Fruit fly (Drosophila melanogaster) whole organism, embryonic: Measurements from ENCODE around the gene CG4942.

Experiments
- Blimp-1 ChIP-seq: fragments of 200-800 bp; sonication (Bioruptor generic); optimal IDR thresholded peaks from 3 replicates; lab custom pipeline; 2018; ENCODE audit warnings: missing biosample characterization, missing genetic modification characterization, mild to moderate bottlenecking, moderate library complexity, missing genetic modification reagents
- CG11247 ChIP-seq: fragments of 200-800 bp; sonication (Bioruptor generic); IDR thresholded peaks from 2 replicates; pipeline ENCODE4 v1.3.6; 2022; ENCODE audit warnings: missing biosample characterization, missing genetic modification characterization
- CG11560 ChIP-seq: fragments of 200-800 bp; sonication (Bioruptor generic); IDR thresholded peaks from 3 replicates; pipeline ENCODE4 v1.3.6; 2022; ENCODE audit warnings: missing biosample characterization, missing genetic modification characterization
- CG12219 ChIP-seq: fragments of 200-800 bp; sonication (Bioruptor generic); optimal IDR thresholded peaks from 3 replicates; lab custom pipeline; 2018; ENCODE audit warnings: missing biosample characterization, mild to moderate bottlenecking, missing genetic modification characterization
- CG14667 ChIP-seq: fragments of 200-800 bp; sonication (Bioruptor generic); IDR thresholded peaks from 2 replicates; pipeline ENCODE4 v1.3.6; 2022; ENCODE audit warnings: missing biosample characterization, missing genetic modification characterization
- CG15269 ChIP-seq: fragments of 200-800 bp; sonication (Bioruptor generic); optimal IDR thresholded peaks from 2 replicates; lab custom pipeline; 2018; ENCODE audit warnings: missing biosample characterization, mild to moderate bottlenecking, missing genetic modification characterization, moderate library complexity
- CG1647 ChIP-seq: fragments of 200-800 bp; sonication (Bioruptor generic); optimal IDR thresholded peaks from 3 replicates; lab custom pipeline; 2016; ENCODE audit warnings: missing biosample characterization, missing genetic modification characterization
- CG16813 ChIP-seq: fragments of 200-800 bp; sonication (Bioruptor generic); IDR thresholded peaks from 3 replicates; pipeline ENCODE4 v1.3.6; 2022; ENCODE audit warnings: missing biosample characterization, missing genetic modification characterization; ENCODE audit not compliant: partially characterized antibody
- CG17385 ChIP-seq: fragments of 200-800 bp; sonication (Bioruptor generic); optimal IDR thresholded peaks from 3 replicates; lab custom pipeline; 2018; ENCODE audit warnings: missing biosample characterization, mild to moderate bottlenecking, missing genetic modification characterization
- CG17568 ChIP-seq: fragments of 200-800 bp; sonication (Bioruptor generic); optimal IDR thresholded peaks from 2 replicates; lab custom pipeline; 2018; ENCODE audit warnings: missing biosample characterization, mild to moderate bottlenecking, missing genetic modification characterization, moderate library complexity
- CG2199 ChIP-seq: fragments of 200-800 bp; sonication (Bioruptor generic); IDR thresholded peaks from 3 replicates; pipeline ENCODE4 v1.3.6; 2022; ENCODE audit warnings: missing biosample characterization, missing genetic modification characterization
- CG31388 ChIP-seq: fragments of 200-800 bp; sonication (Bioruptor generic); optimal IDR thresholded peaks from 2 replicates; lab custom pipeline; 2016; ENCODE audit warnings: missing biosample characterization, missing genetic modification characterization
- CG32532 ChIP-seq: fragments of 200-800 bp; sonication (Bioruptor generic); IDR thresholded peaks from 2 replicates; pipeline ENCODE4 v1.3.6; 2022; ENCODE audit warnings: missing biosample characterization, missing genetic modification characterization
- CG33213 ChIP-seq: fragments of 200-800 bp; sonication (Bioruptor generic); optimal IDR thresholded peaks from 3 replicates; lab custom pipeline; 2016; ENCODE audit warnings: missing biosample characterization, missing genetic modification characterization
- CG34422 ChIP-seq: fragments of 200-800 bp; sonication (Bioruptor generic); IDR thresholded peaks from 3 replicates; pipeline ENCODE4 v1.3.6; 2022; ENCODE audit warnings: missing biosample characterization, missing genetic modification characterization
- CG3847 ChIP-seq: fragments of 200-800 bp; sonication (Bioruptor generic); IDR thresholded peaks from 2 replicates; pipeline ENCODE4 v1.3.6; 2022; ENCODE audit warnings: missing biosample characterization, missing genetic modification characterization
- CG6175 ChIP-seq: fragments of 200-800 bp; sonication (Bioruptor generic); IDR thresholded peaks from 3 replicates; pipeline ENCODE4 v1.3.6; 2022; ENCODE audit warnings: missing biosample characterization, missing genetic modification characterization
- CG9932 ChIP-seq: fragments of 200-800 bp; sonication (Bioruptor generic); IDR thresholded peaks from 2 replicates; pipeline ENCODE4 v1.3.6; 2022; ENCODE audit warnings: missing biosample characterization, missing genetic modification characterization
- Camta ChIP-seq: fragments of 200-800 bp; sonication (Bioruptor generic); optimal IDR thresholded peaks from 2 replicates; lab custom pipeline; 2016; ENCODE audit warnings: missing biosample characterization, missing genetic modification characterization
- CkIIα-i1 ChIP-seq: fragments of 200-800 bp; sonication (Bioruptor generic); IDR thresholded peaks from 2 replicates; pipeline ENCODE4 v1.3.6; 2022; ENCODE audit warnings: missing biosample characterization, missing genetic modification characterization
- D ChIP-seq, 2 experiments: fragments of 200-800 bp in 1 of 2; fragments of >200 bp in 1 of 2; sonication (Bioruptor generic) in 1 of 2; optimal IDR thresholded peaks; 2 replicates in 1 of 2; 3 replicates in 1 of 2; lab custom pipeline; 2017; ENCODE audit warnings: mild to moderate bottlenecking in 1 of 2, missing biosample characterization in 1 of 2, missing genetic modification characterization in 1 of 2, missing genetic modification reagents in 1 of 2
- Dll ChIP-seq: fragments of 200-800 bp; sonication (Bioruptor generic); IDR thresholded peaks from 4 replicates; pipeline ENCODE4 v1.3.6; 2022; ENCODE audit warnings: missing biosample characterization, missing genetic modification characterization; ENCODE audit not compliant: partially characterized antibody
- Drgx ChIP-seq: fragments of 200-800 bp; sonication (Bioruptor generic); IDR thresholded peaks from 2 replicates; pipeline ENCODE4 v1.3.6; 2022; ENCODE audit warnings: missing biosample characterization, missing genetic modification characterization
- H15 ChIP-seq: fragments of 200-800 bp; sonication (Bioruptor generic); IDR thresholded peaks from 3 replicates; pipeline ENCODE4 v1.3.6; 2022; ENCODE audit warnings: missing biosample characterization, missing genetic modification characterization
- NfI ChIP-seq: fragments of 200-800 bp; sonication (Bioruptor generic); optimal IDR thresholded peaks from 3 replicates; lab custom pipeline; 2018; ENCODE audit warnings: missing biosample characterization, mild to moderate bottlenecking, missing genetic modification characterization, moderate library complexity
- Six4 ChIP-seq: fragments of 200-800 bp; sonication (Bioruptor generic); optimal IDR thresholded peaks from 2 replicates; lab custom pipeline; 2016; ENCODE audit warnings: missing biosample characterization, missing genetic modification characterization
- Sox100B ChIP-seq: fragments of 200-800 bp; sonication (Bioruptor generic); optimal IDR thresholded peaks from 3 replicates; lab custom pipeline; 2018; ENCODE audit warnings: missing biosample characterization, mild to moderate bottlenecking, missing genetic modification characterization
- Sry-δ ChIP-seq: fragments of 200-800 bp; sonication (Bioruptor generic); optimal IDR thresholded peaks from 2 replicates; lab custom pipeline; 2016; ENCODE audit warnings: missing biosample characterization, missing genetic modification characterization
- ab ChIP-seq: fragments of 200-800 bp; sonication (Bioruptor generic); optimal IDR thresholded peaks from 2 replicates; lab custom pipeline; 2016; ENCODE audit warnings: missing biosample characterization, missing genetic modification characterization
- az2 ChIP-seq: fragments of 200-800 bp; sonication (Bioruptor generic); optimal IDR thresholded peaks from 3 replicates; lab custom pipeline; 2016; ENCODE audit warnings: missing biosample characterization, missing genetic modification characterization
- bab2 ChIP-seq: fragments of 200-800 bp; sonication (Bioruptor generic); optimal IDR thresholded peaks from 2 replicates; lab custom pipeline; 2016; ENCODE audit warnings: missing biosample characterization, missing genetic modification characterization
- cas ChIP-seq: fragments of 200-800 bp; sonication (Bioruptor generic); IDR thresholded peaks from 2 replicates; pipeline ENCODE4 v1.3.6; 2022; ENCODE audit warnings: missing biosample characterization, missing genetic modification characterization
- cato ChIP-seq: fragments of 200-800 bp; sonication (Bioruptor generic); optimal IDR thresholded peaks from 2 replicates; lab custom pipeline; 2016; ENCODE audit warnings: missing biosample characterization, missing genetic modification characterization, borderline replicate concordance
- crc ChIP-seq: fragments of 200-800 bp; sonication (Bioruptor generic); optimal IDR thresholded peaks from 2 replicates; lab custom pipeline; 2016; ENCODE audit warnings: missing biosample characterization, missing genetic modification characterization
- crp ChIP-seq, 2 experiments: fragments of 200-800 bp; sonication (Bioruptor generic); optimal IDR thresholded peaks; 2 replicates in 1 of 2; 3 replicates in 1 of 2; lab custom pipeline; 2017; ENCODE audit warnings: missing biosample characterization in 2 of 2, missing genetic modification characterization in 2 of 2, mild to moderate bottlenecking in 1 of 2, moderate library complexity in 1 of 2
- gfzf ChIP-seq: fragments of 200-800 bp; sonication (Bioruptor generic); optimal IDR thresholded peaks from 2 replicates; lab custom pipeline; 2016; ENCODE audit warnings: missing biosample characterization, mild to moderate bottlenecking, missing genetic modification characterization, moderate library complexity
- gt ChIP-seq: fragments of 200-800 bp; sonication (Bioruptor generic); IDR thresholded peaks from 2 replicates; pipeline ENCODE4 v1.3.6; 2022; ENCODE audit warnings: missing biosample characterization, missing genetic modification characterization
- her ChIP-seq: fragments of 200-800 bp; sonication (Bioruptor generic); optimal IDR thresholded peaks from 2 replicates; lab custom pipeline; 2016; ENCODE audit warnings: missing biosample characterization, missing genetic modification characterization
- lola ChIP-seq, 3 experiments: fragments of >200 bp in 2 of 3; fragments of 200-800 bp in 1 of 3; sonication (Bioruptor generic) in 1 of 3; optimal IDR thresholded peaks; 2 replicates each; lab custom pipeline; 2017 to 2019; ENCODE audit warnings: missing biosample characterization in 3 of 3, missing genetic modification characterization in 3 of 3, mild to moderate bottlenecking in 1 of 3, moderate library complexity in 1 of 3
- lov ChIP-seq, 2 experiments: fragments of 200-800 bp in 1 of 2; fragments of >200 bp in 1 of 2; sonication (Bioruptor generic) in 1 of 2; IDR thresholded peaks in 1 of 2; optimal IDR thresholded peaks in 1 of 2; 2 replicates in 1 of 2; 3 replicates in 1 of 2; pipeline versions ENCODE4 v1.3.6 to Lab custom; 2017 to 2022; ENCODE audit warnings: missing biosample characterization in 1 of 2, missing genetic modification characterization in 1 of 2
- mirr ChIP-seq: fragments of 200-800 bp; sonication (Bioruptor generic); optimal IDR thresholded peaks from 3 replicates; lab custom pipeline; 2018; ENCODE audit warnings: missing biosample characterization, mild to moderate bottlenecking, missing genetic modification characterization
- prd ChIP-seq, 3 experiments: fragments of >200 bp in 2 of 3; fragments of 200-800 bp in 1 of 3; sonication (Bioruptor generic) in 1 of 3; optimal IDR thresholded peaks in 2 of 3; IDR thresholded peaks in 1 of 3; 2 replicates in 2 of 3; 3 replicates in 1 of 3; pipeline versions ENCODE4 v1.3.6 to Lab custom; 2017 to 2022; ENCODE audit warnings: missing biosample characterization in 1 of 3, missing genetic modification characterization in 1 of 3
- shn ChIP-seq: fragments of 200-800 bp; sonication (Bioruptor generic); optimal IDR thresholded peaks from 3 replicates; lab custom pipeline; 2016; ENCODE audit warnings: missing biosample characterization, missing genetic modification characterization
- sima ChIP-seq: fragments of 200-800 bp; sonication (Bioruptor generic); optimal IDR thresholded peaks from 2 replicates; lab custom pipeline; 2016; ENCODE audit warnings: missing biosample characterization, missing genetic modification characterization
- slou ChIP-seq: fragments of 200-800 bp; sonication (Bioruptor generic); optimal IDR thresholded peaks from 3 replicates; lab custom pipeline; 2016; ENCODE audit warnings: missing biosample characterization, missing genetic modification characterization
- sug ChIP-seq: fragments of 200-800 bp; optimal IDR thresholded peaks from 2 replicates; lab custom pipeline; 2019; ENCODE audit warnings: missing biosample characterization, mild to moderate bottlenecking, missing genetic modification characterization, moderate library complexity
- tgo ChIP-seq: fragments of 200-800 bp; sonication (Bioruptor generic); IDR thresholded peaks from 3 replicates; pipeline ENCODE4 v1.3.6; 2022; ENCODE audit warnings: missing biosample characterization, missing genetic modification characterization
- tna ChIP-seq: fragments of 200-800 bp; sonication (Bioruptor generic); IDR thresholded peaks from 2 replicates; pipeline ENCODE4 v1.3.6; 2022; ENCODE audit warnings: missing biosample characterization, missing genetic modification characterization; ENCODE audit not compliant: partially characterized antibody
- vfl ChIP-seq: fragments of 200-800 bp; sonication (Bioruptor generic); optimal IDR thresholded peaks from 2 replicates; lab custom pipeline; 2016; ENCODE audit warnings: missing biosample characterization, missing genetic modification characterization

The CG4942 gene

dm6 chr3L:9065997-9066441, 6.9 kb upstream of the CG4942 start, which contains the start of gene Argk1 (continued):
- TF ChIP-seq CG2199 (GFP tag; lab: Robert Waterston, UW) (no peak), CG12219 (GFP tag; lab: Kevin White, UChicago) (peak; percentile 19), CG11560 (tag; lab: Robert Waterston, UW) (0 out of 3 replicates have a peak, but pooled peaks have one; percentile 45), H15 (GFP tag; lab: Robert Waterston, UW) (no peak), CG34422 (no peak), sima (GFP tag; lab: Kevin White, UChicago) (no peak), Dll (GFP tag; lab: Robert Waterston, UW) (no peak), Camta (GFP tag; lab: Kevin White, UChicago) (no peak), prd (optimal IDR thresholded peaks at IDR 0.05; lab: Kevin White, UChicago) (no peak), prd (GFP tag; IDR thresholded peaks at IDR 0.05; lab: Robert Waterston, UW) (peak; percentile 39; the same call in 1 of the 3 replicates), Sox100B (no peak), vfl (GFP tag; lab: Kevin White, UChicago) (no peak), CG6175 (GFP tag; lab: Robert Waterston, UW) (no peak), CG16813 (no peak), bab2 (no peak), CG11247 (GFP tag; lab: Robert Waterston, UW) (0 out of 2 replicates have a peak, but pooled peaks have one; percentile 16), her (GFP tag; lab: Kevin White, UChicago) (no peak), Drgx (GFP tag; lab: Robert Waterston, UW) (peak; percentile 87), CG3847 (GFP tag; lab: Robert Waterston, UW) (peak; percentile 62), lov (optimal IDR thresholded peaks at IDR 0.05; lab: Kevin White, UChicago) (no peak), lov (GFP tag; IDR thresholded peaks at IDR 0.05; lab: Robert Waterston, UW) (no peak), CG15269 (tag; lab: Kevin White, UChicago) (peak; percentile 73), Sry-δ (GFP tag; lab: Kevin White, UChicago) (no peak), CG9932 (GFP tag; lab: Robert Waterston, UW) (peak; percentile 69), CG17385 (GFP tag; lab: Kevin White, UChicago) (peak; percentile 43), gt (no peak), crp (GFP tag; optimal IDR thresholded peaks at IDR 0.05; lab: Kevin White, UChicago) (no peak), Blimp-1 (GFP tag; lab: Kevin White, UChicago) (no peak), cas (GFP tag; lab: Robert Waterston, UW) (no peak), D (optimal IDR thresholded peaks at IDR 0.05; lab: Kevin White, UChicago) (no peak), D (GFP tag; optimal IDR thresholded peaks at IDR 0.05; lab: Kevin White, UChicago) (no peak), CkIIα-i1 (GFP tag; lab: Robert Waterston, UW) (no peak), lola (GFP tag; optimal IDR thresholded peaks at IDR 0.05; lab: Kevin White, UChicago) (no peak), NfI (GFP tag; lab: Kevin White, UChicago) (peak; percentile 43), sug (peak; percentile 43), gfzf (GFP tag; lab: Kevin White, UChicago) (no peak), mirr (GFP tag; lab: Kevin White, UChicago) (no peak), tgo (GFP tag; lab: Robert Waterston, UW) (peak; percentile 51; the same call in 2 of the 3 replicates), CG17568 (GFP tag; lab: Kevin White, UChicago) (no peak), cato (GFP tag; lab: Kevin White, UChicago) (no peak), CG31388 (GFP tag; lab: Kevin White, UChicago) (no peak), Six4 (GFP tag; lab: Kevin White, UChicago) (no peak), slou (peak; percentile 17), CG33213 (GFP tag; lab: Kevin White, UChicago) (no peak), az2 (peak; percentile 27), CG32532 (peak; percentile 75), shn (GFP tag; lab: Kevin White, UChicago) (no peak), tna (GFP tag; lab: Robert Waterston, UW) (no peak), CG1647 (no peak), crc (GFP tag; lab: Kevin White, UChicago) (no peak), ab (GFP tag; lab: Kevin White, UChicago) (no peak), CG14667 (GFP tag; lab: Robert Waterston, UW) (peak; percentile 26; the same call in 1 of the 2 replicates)
